Fruit fly (Drosophila melanogaster) whole organism, pupa: ENCODE measurements around the gene Cyp28d1.
A peak's percentile ranks its signal among the peaks of the same experiment; 100 is the strongest.

Experiments
- CG13204 ChIP-seq: fragments of 200-800 bp; sonication (Bioruptor generic); optimal IDR thresholded peaks from 2 replicates; lab custom pipeline; 2018; ENCODE audit warnings: missing biosample characterization, mild to moderate bottlenecking, missing genetic modification characterization, moderate library complexity
- CG14655 ChIP-seq: fragments of 200-800 bp; sonication (Bioruptor generic); optimal IDR thresholded peaks from 3 replicates; lab custom pipeline; 2017; ENCODE audit warnings: mild to moderate bottlenecking, missing biosample characterization, missing genetic modification reagents, missing genetic modification characterization
- CG8159 ChIP-seq: fragments of 200-800 bp; sonication (Bioruptor generic); optimal IDR thresholded peaks from 3 replicates; lab custom pipeline; 2018; ENCODE audit warnings: missing biosample characterization, mild to moderate bottlenecking, missing genetic modification characterization, moderate library complexity
- Snoo ChIP-seq: fragments of 200-800 bp; sonication (Bioruptor generic); optimal IDR thresholded peaks from 3 replicates; lab custom pipeline; 2017; ENCODE audit warnings: missing biosample characterization, mild to moderate bottlenecking, missing genetic modification characterization, inconsistent platforms
- gl ChIP-seq: fragments of 200-800 bp; sonication (Bioruptor generic); optimal IDR thresholded peaks from 2 replicates; lab custom pipeline; 2018; ENCODE audit warnings: missing biosample characterization, mild to moderate bottlenecking, missing genetic modification characterization

DNA sequence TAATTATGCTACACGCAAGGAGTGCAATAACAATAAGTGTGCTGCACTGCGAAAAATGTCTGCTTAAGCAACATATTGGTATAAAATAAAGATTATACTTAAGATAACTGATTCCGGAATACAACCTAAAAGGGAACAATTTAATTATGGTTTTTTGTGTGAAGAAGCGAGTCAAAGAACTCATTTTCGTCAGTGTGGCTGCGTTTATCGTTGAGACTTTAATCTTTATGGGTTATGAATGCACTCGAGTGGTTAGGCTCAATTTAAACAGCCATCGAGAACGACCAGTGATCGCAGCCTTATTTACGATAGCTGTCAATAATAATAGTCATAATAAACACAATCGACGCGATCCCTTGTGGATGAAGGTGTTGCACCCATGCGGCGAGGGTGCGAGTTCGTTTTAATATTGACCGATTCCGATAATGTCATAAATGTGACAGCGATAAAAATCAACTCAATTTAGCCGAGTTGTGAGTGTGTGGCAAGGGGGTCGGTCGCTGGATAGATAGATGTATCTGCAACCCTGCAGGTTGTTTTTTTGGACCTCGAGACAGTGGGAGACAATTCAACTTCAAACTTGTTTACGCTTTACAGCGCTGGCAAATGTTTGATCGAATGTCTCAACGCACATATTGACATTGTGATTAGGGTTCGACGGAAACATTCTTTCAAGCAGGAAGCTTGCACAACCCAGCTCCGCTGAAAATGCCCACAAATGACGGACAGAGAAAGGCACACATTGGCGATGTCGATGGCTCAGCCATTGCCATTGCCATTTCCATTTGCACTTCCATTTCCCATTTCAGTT lies 46.0 kb downstream of the Cyp28d1 start:
- peak; percentile 40 for TF ChIP-seq gl (tag; lab: Kevin White, UChicago)
- peak; percentile 61 for TF ChIP-seq Snoo (tag; lab: Kevin White, UChicago)
- peak; percentile 38 for TF ChIP-seq CG13204 (GFP tag; lab: Kevin White, UChicago)
- peak; percentile 40 for TF ChIP-seq CG14655 (GFP tag; lab: Kevin White, UChicago)
- TF ChIP-seq CG8159 (tag; lab: Kevin White, UChicago): peak; percentile 68
